Worm (Caenorhabditis elegans) whole organism, young adult: ENCODE results near the gene mrps-7.

ENCODE experiments used
- B0019.2 ChIP-seq: fragments of 200-800 bp; sonication (Bioruptor generic); conservative IDR thresholded peaks from 2 replicates; pipeline ENCODE4 v1.3.6; 2022; ENCODE audit warnings: missing genetic modification reagents, missing genetic modification characterization, missing compliant biosample characterization
- B0336.3 ChIP-seq: fragments of 200-800 bp; sonication (Bioruptor generic); IDR thresholded peaks from 2 replicates; pipeline ENCODE4 v1.3.6; 2022; ENCODE audit warnings: missing genetic modification characterization, missing compliant biosample characterization
- F37B4.10 ChIP-seq: fragments of 200-800 bp; sonication (Bioruptor generic); IDR thresholded peaks from 2 replicates; pipeline ENCODE4 v1.3.6; 2022; ENCODE audit warnings: missing genetic modification characterization, missing compliant biosample characterization
- F39B2.1 ChIP-seq: fragments of 200-800 bp; sonication (Bioruptor generic); IDR thresholded peaks from 2 replicates; pipeline ENCODE4 v1.3.6; 2022; ENCODE audit warnings: missing genetic modification reagents, missing genetic modification characterization, missing compliant biosample characterization
- K11D2.4 ChIP-seq: fragments of 200-800 bp; sonication (Bioruptor generic); IDR thresholded peaks from 2 replicates; pipeline ENCODE4 v1.3.6; 2022; ENCODE audit warnings: missing genetic modification reagents, missing genetic modification characterization, missing compliant biosample characterization
- Y53G8AR.9 ChIP-seq: fragments of 200-800 bp; sonication (Bioruptor generic); conservative IDR thresholded peaks from 2 replicates; pipeline ENCODE4 v1.3.6; 2022; ENCODE audit warnings: missing genetic modification reagents, missing genetic modification characterization, missing compliant biosample characterization
- Y56A3A.18 ChIP-seq: fragments of 200-800 bp; sonication (Bioruptor generic); IDR thresholded peaks from 2 replicates; pipeline ENCODE4 v1.3.6; 2022; ENCODE audit warnings: missing genetic modification reagents, missing genetic modification characterization, missing compliant biosample characterization
- ama-1 ChIP-seq, 3 experiments: fragments of 150-350 bp in 1 of 3; sonication (generic microtip) in 2 of 3; optimal IDR thresholded peaks; 2 replicates each; lab custom pipeline; 2014 to 2018; ENCODE audit warnings: missing biosample characterization in 2 of 3, missing genetic modification characterization in 2 of 3, missing genetic modification reagents in 2 of 3
- attf-3 ChIP-seq: fragments of 200-800 bp; sonication (Bioruptor generic); conservative IDR thresholded peaks from 2 replicates; pipeline ENCODE4 v1.3.6; 2022; ENCODE audit warnings: missing genetic modification reagents, missing genetic modification characterization, missing compliant biosample characterization
- attf-5 ChIP-seq: fragments of 200-800 bp; sonication (Bioruptor generic); optimal IDR thresholded peaks from 2 replicates; lab custom pipeline; 2018; ENCODE audit warnings: mild to moderate bottlenecking, missing genetic modification characterization, missing compliant biosample characterization
- attf-6 ChIP-seq: fragments of 200-800 bp; sonication (Bioruptor generic); IDR thresholded peaks from 2 replicates; pipeline ENCODE4 v1.3.6; 2022; ENCODE audit warnings: missing genetic modification reagents, missing genetic modification characterization, missing compliant biosample characterization
- cebp-1 ChIP-seq, 2 experiments: fragments of 200-800 bp in 1 of 2; sonication (Bioruptor generic) in 1 of 2; sonication (generic microtip) in 1 of 2; IDR thresholded peaks in 1 of 2; optimal IDR thresholded peaks in 1 of 2; 2 replicates each; pipeline versions ENCODE4 v1.3.6 to Lab custom; 2017 to 2022; ENCODE audit warnings: missing compliant biosample characterization in 2 of 2, missing genetic modification characterization in 2 of 2, mild to moderate bottlenecking in 1 of 2, missing genetic modification reagents in 1 of 2, moderate library complexity in 1 of 2
- cebp-2 ChIP-seq: fragments of 200-800 bp; sonication (Bioruptor generic); IDR thresholded peaks from 2 replicates; pipeline ENCODE4 v1.3.6; 2022; ENCODE audit warnings: missing genetic modification characterization, missing compliant biosample characterization
- dpff-1 ChIP-seq: sonication (generic microtip); optimal IDR thresholded peaks from 2 replicates; lab custom pipeline; 2017; ENCODE audit warnings: mild to moderate bottlenecking, missing genetic modification characterization, missing compliant biosample characterization
- egrh-3 ChIP-seq: fragments of 200-800 bp; sonication (Bioruptor generic); IDR thresholded peaks from 2 replicates; pipeline ENCODE4 v1.3.6; 2022; ENCODE audit warnings: missing genetic modification reagents, missing genetic modification characterization, missing compliant biosample characterization
- ekl-4 ChIP-seq: fragments of 200-800 bp; sonication (Bioruptor generic); IDR thresholded peaks from 2 replicates; pipeline ENCODE4 v1.3.6; 2022; ENCODE audit warnings: missing genetic modification reagents, missing genetic modification characterization, missing compliant biosample characterization
- ets-4 ChIP-seq: fragments of 200-800 bp; sonication (Bioruptor generic); optimal IDR thresholded peaks from 2 replicates; lab custom pipeline; 2018; ENCODE audit warnings: mild to moderate bottlenecking, missing genetic modification characterization, missing compliant biosample characterization
- him-1 ChIP-seq: sonication (generic microtip); optimal IDR thresholded peaks from 2 replicates; lab custom pipeline; 2016; ENCODE audit warnings: missing genotype, missing genetic modification reagents, missing genetic modification characterization, missing compliant biosample characterization
- hmg-1.2 ChIP-seq: fragments of 200-800 bp; sonication (Bioruptor generic); IDR thresholded peaks from 2 replicates; pipeline ENCODE4 v1.3.6; 2022; ENCODE audit warnings: missing genetic modification reagents, missing genetic modification characterization, missing compliant biosample characterization
- hmg-20 ChIP-seq: fragments of 200-800 bp; sonication (Bioruptor generic); IDR thresholded peaks from 2 replicates; pipeline ENCODE4 v1.3.6; 2022; ENCODE audit warnings: missing genetic modification reagents, missing genetic modification characterization, missing compliant biosample characterization
- hsf-1 ChIP-seq: fragments of 200-800 bp; sonication (Bioruptor generic); IDR thresholded peaks from 2 replicates; pipeline ENCODE4 v1.3.6; 2022; ENCODE audit warnings: missing genetic modification reagents, missing genetic modification characterization, missing compliant biosample characterization
- lin-26 ChIP-seq: fragments of 200-800 bp; sonication (Bioruptor generic); IDR thresholded peaks from 2 replicates; pipeline ENCODE4 v1.3.6; 2022; ENCODE audit warnings: missing genetic modification reagents, missing genetic modification characterization, missing compliant biosample characterization
- lin-35 ChIP-seq, 3 experiments: fragments of 150-350 bp in 2 of 3; sonication (generic microtip) in 1 of 3; optimal IDR thresholded peaks; 2 replicates each; lab custom pipeline; 2014 to 2018; ENCODE audit warnings: missing biosample characterization in 3 of 3, missing genetic modification characterization in 3 of 3, missing genetic modification reagents in 3 of 3
- lin-54 ChIP-seq: fragments of 200-800 bp; sonication (Bioruptor generic); optimal IDR thresholded peaks from 2 replicates; lab custom pipeline; 2018; ENCODE audit warnings: mild to moderate bottlenecking, missing genetic modification characterization, missing compliant biosample characterization
- lsl-1 ChIP-seq: fragments of 200-800 bp; sonication (Bioruptor generic); optimal IDR thresholded peaks from 2 replicates; lab custom pipeline; 2018; ENCODE audit warnings: mild to moderate bottlenecking, missing genetic modification characterization, moderate library complexity, missing compliant biosample characterization
- madf-10 ChIP-seq: sonication (generic microtip); optimal IDR thresholded peaks from 2 replicates; lab custom pipeline; 2016; ENCODE audit warnings: mild to moderate bottlenecking, missing genetic modification characterization, missing compliant biosample characterization
- madf-6 ChIP-seq: fragments of 200-800 bp; sonication (Bioruptor generic); IDR thresholded peaks from 2 replicates; pipeline ENCODE4 v1.3.6; 2022; ENCODE audit warnings: missing genetic modification reagents, missing genetic modification characterization, missing compliant biosample characterization
- mes-4 ChIP-seq: sonication (generic microtip); optimal IDR thresholded peaks from 2 replicates; lab custom pipeline; 2016; ENCODE audit warnings: missing genotype, missing genetic modification characterization, missing compliant biosample characterization
- nfya-2 ChIP-seq: fragments of 200-800 bp; sonication (Bioruptor generic); IDR thresholded peaks from 2 replicates; pipeline ENCODE4 v1.3.6; 2022; ENCODE audit warnings: missing genetic modification reagents, missing genetic modification characterization, missing compliant biosample characterization
- nhr-179 ChIP-seq: sonication (generic microtip); optimal IDR thresholded peaks from 2 replicates; lab custom pipeline; 2016; ENCODE audit warnings: mild to moderate bottlenecking, missing genetic modification characterization, missing compliant biosample characterization
- nhr-27 ChIP-seq: fragments of 200-800 bp; sonication (Bioruptor generic); optimal IDR thresholded peaks from 2 replicates; lab custom pipeline; 2018; ENCODE audit warnings: mild to moderate bottlenecking, missing genetic modification characterization, moderate library complexity, missing compliant biosample characterization
- rcor-1 ChIP-seq: fragments of 200-800 bp; sonication (Bioruptor generic); IDR thresholded peaks from 2 replicates; pipeline ENCODE4 v1.3.6; 2022; ENCODE audit warnings: missing genetic modification reagents, missing genetic modification characterization, missing compliant biosample characterization
- snpc-1.3 ChIP-seq: sonication (generic microtip); optimal IDR thresholded peaks from 2 replicates; lab custom pipeline; 2017; ENCODE audit warnings: missing genetic modification characterization, mild to moderate bottlenecking, missing compliant biosample characterization, antibody characterized with exemption, moderate library complexity, missing genotype, missing genetic modification reagents; ENCODE audit not compliant: insufficient read depth
- snpc-3.4 ChIP-seq: sonication (generic microtip); optimal IDR thresholded peaks from 2 replicates; lab custom pipeline; 2017; ENCODE audit warnings: missing genetic modification characterization, mild to moderate bottlenecking, missing compliant biosample characterization, antibody characterized with exemption, moderate library complexity, missing genotype, missing genetic modification reagents
- snpc-4 ChIP-seq, 5 experiments: fragments of 150-350 bp in 1 of 5; sonication (generic microtip) in 4 of 5; optimal IDR thresholded peaks; 2 replicates each; lab custom pipeline; 2014 to 2018; ENCODE audit warnings: missing genetic modification characterization in 5 of 5, missing biosample characterization in 3 of 5, antibody characterized with exemption in 2 of 5, mild to moderate bottlenecking in 2 of 5, missing compliant biosample characterization in 2 of 5, missing genotype in 2 of 5, moderate library complexity in 2 of 5, missing genetic modification reagents in 1 of 5
- somi-1 ChIP-seq: fragments of 200-800 bp; sonication (Bioruptor generic); optimal IDR thresholded peaks from 2 replicates; lab custom pipeline; 2018; ENCODE audit warnings: mild to moderate bottlenecking, missing genetic modification characterization, missing compliant biosample characterization
- tbp1 ChIP-seq: fragments of 200-800 bp; sonication (Bioruptor generic); optimal IDR thresholded peaks from 2 replicates; lab custom pipeline; 2018; ENCODE audit warnings: mild to moderate bottlenecking, missing genetic modification characterization, missing compliant biosample characterization
- unc-130 ChIP-seq: sonication (generic microtip); optimal IDR thresholded peaks from 2 replicates; lab custom pipeline; 2016; ENCODE audit warnings: missing genetic modification reagents, missing genetic modification characterization, missing compliant biosample characterization
- zfh-2 ChIP-seq: fragments of 200-800 bp; sonication (Bioruptor generic); conservative IDR thresholded peaks from 2 replicates; pipeline ENCODE4 v1.3.6; 2022; ENCODE audit warnings: missing genetic modification reagents, missing genetic modification characterization, missing compliant biosample characterization
- ztf-28 ChIP-seq: fragments of 200-800 bp; sonication (Bioruptor generic); IDR thresholded peaks from 2 replicates; pipeline ENCODE4 v1.3.6; 2022; ENCODE audit warnings: missing genetic modification reagents, missing genetic modification characterization, missing compliant biosample characterization

The mrps-7 gene

DNA sequence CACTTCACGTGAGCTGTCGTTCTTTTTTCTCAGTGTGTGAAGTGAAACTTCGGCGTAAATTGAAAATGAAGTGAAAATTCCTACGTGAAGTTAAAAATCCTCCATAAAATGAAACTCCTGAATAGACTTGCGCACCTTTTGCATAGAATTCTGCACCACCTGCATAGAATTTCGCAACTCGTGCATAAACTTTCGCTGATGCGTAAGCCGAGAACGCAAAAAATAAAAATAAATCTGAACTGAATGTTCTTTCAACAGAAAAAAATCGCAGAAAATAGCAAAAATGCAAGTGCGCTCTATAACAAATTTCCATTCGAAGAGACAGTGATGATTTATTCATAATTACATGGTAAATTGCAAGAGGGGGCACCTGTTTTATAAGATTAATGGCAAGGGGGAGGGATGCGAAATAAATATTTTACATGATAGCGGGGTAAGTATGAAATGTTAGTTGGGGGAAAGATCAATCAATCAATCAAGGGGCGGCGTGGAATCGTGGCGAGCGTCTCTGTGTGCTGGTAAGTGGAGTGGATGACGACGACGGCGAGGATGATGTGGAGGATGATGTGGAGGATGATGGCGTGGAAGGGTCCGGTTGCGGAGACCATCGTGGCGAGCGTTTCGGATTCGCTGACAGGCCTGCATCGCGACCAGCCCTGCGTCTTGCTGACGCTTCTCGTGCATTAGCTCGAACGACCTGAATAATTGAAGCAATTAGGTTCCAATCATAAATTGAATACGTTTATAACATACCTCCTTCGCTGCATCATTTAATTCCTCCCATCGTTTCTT is 5.9 kb upstream of the mrps-7 start, which contains the start of gene Y57G11C.36 (continued):
- no peak for TF ChIP-seq rcor-1
- TF ChIP-seq ztf-28: no peak
- TF ChIP-seq snpc-3.4 (tag; lab: Kevin White, UChicago): peak; percentile 17
- no peak for TF ChIP-seq nfya-2 (GFP tag; lab: Robert Waterston, UW)
- no peak for TF ChIP-seq hmg-1.2 (GFP tag; lab: Robert Waterston, UW)

DNA sequence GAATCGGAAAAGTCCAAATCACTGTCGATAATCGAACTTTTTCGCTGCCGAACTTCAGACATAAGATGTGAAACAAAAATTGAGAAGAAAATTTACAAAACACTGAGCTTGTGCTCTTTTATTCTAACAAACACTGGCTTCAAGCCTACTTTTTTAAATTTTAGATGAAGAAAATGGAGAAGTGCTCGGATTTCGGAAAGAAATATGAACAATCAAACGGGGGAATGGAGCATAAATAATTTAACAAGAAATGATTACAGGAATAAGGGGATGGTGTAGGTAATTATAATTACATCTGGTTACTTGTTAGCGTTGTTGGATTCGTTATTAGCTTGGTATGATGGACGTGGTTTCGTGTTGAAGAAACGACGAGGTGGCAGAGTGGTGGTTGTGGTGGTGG is 3.8 kb upstream of the mrps-7 start, which contains the start of gene degl-1:
Gene degl-1, minus strand, starts transcription at position 101 of the 400 bp plus-strand sequence.
- TF ChIP-seq K11D2.4 (no peak), cebp-1 (GFP tag; IDR thresholded peaks at IDR 0.05; lab: Robert Waterston, UW) (no peak), cebp-1 (tag; optimal IDR thresholded peaks at IDR 0.05; lab: Kevin White, UChicago) (no peak), snpc-1.3 (no peak), ekl-4 (GFP tag; lab: Robert Waterston, UW) (no peak), Y56A3A.18 (GFP tag; lab: Robert Waterston, UW) (no peak), lsl-1 (GFP tag; lab: Kevin White, UChicago) (no peak), attf-3 (GFP tag; lab: Robert Waterston, UW) (no peak), nhr-27 (tag; lab: Kevin White, UChicago) (no peak), mes-4 (tag; lab: Kevin White, UChicago) (no peak), somi-1 (GFP tag; lab: Kevin White, UChicago) (no peak), F37B4.10 (no peak), dpff-1 (tag; lab: Kevin White, UChicago) (no peak), F39B2.1 (GFP tag; lab: Robert Waterston, UW) (no peak), B0019.2 (GFP tag; lab: Robert Waterston, UW) (no peak), snpc-4 (GFP tag; optimal IDR thresholded peaks at IDR 0.05; lab: Kevin White, UChicago) (no peak), snpc-4 (tag; optimal IDR thresholded peaks at IDR 0.05; lab: Kevin White, UChicago) (no peak), lin-35 (GFP tag; optimal IDR thresholded peaks at IDR 0.05; lab: Kevin White, UChicago) (no peak)

DNA sequence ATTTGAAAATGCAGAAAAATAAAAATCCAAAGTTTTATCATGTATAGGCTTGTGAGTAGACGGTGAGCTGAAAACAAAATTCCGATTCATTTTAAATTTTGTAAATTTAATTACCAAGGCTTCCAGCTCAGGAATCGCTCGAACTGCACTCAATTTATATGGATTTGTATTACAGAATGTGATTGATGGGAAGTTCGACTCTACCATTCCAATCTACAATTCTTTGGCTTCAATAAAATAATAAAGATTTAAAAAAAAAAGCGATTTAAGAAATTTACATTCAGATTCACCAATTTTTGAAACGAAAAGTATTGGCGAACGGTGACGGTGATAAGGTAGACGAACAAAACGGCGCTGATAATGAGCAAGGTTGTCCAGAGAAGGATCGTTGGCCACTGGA is 3.1 kb upstream of the mrps-7 start:
- TF ChIP-seq him-1 (peak; percentile 41), Y53G8AR.9 (GFP tag; lab: Robert Waterston, UW) (0 out of 2 replicates have a peak, but pooled peaks have one; percentile 34), zfh-2 (GFP tag; lab: Robert Waterston, UW) (no peak), snpc-4 (GFP tag; optimal IDR thresholded peaks at IDR 0.05; lab: Kevin White, UChicago) (no peak), snpc-4 (tag; optimal IDR thresholded peaks at IDR 0.05; lab: Kevin White, UChicago) (peak in 1 of 4 experiments; percentile 73), attf-6 (GFP tag; lab: Robert Waterston, UW) (peak; percentile 77), hmg-20 (no peak)

DNA sequence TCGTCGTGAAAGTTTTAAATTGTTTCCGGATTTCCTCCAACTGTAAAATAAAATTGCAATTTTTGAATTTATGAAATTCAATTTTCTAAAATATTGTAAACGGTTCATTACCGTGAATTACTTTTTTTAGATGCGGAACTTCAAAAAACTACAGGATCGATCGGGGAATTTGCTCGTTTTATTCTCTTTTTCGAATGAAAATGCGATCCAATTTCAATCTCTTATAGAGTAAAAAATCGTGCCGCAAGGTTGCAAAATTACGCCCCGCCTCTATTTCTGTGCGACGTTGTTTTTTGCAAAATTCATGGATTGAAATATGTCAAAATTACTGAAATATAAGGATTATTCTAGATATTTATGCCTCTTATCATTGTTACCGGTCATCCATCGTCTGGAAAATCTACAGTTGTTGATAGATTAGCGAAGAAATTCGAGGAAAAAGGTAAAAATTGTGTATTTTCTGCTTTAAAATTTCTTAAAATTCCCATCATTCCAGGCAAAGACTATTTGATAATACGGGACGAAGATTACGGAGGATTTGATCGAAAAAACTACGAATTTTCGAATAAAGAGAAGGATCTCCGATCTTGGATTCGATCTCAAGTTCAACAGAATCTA is 1.8 kb upstream of the mrps-7 start, which contains the start of gene Y57G11C.43:
Gene Y57G11C.43, plus strand, starts transcription at position 224 of the 618 bp plus-strand sequence.
- TF ChIP-seq B0336.3 (GFP tag; lab: Robert Waterston, UW) (0 out of 2 replicates have a peak, but pooled peaks have one; percentile 31), tbp1 (peak; percentile 26), madf-6 (peak; percentile 56), attf-6 (GFP tag; lab: Robert Waterston, UW) (peak; percentile 95), attf-5 (GFP tag; lab: Kevin White, UChicago) (no peak), lin-26 (GFP tag; lab: Robert Waterston, UW) (no peak), ets-4 (no peak), unc-130 (GFP tag; lab: Kevin White, UChicago) (peak; percentile 28), nhr-179 (no peak), snpc-4 (GFP tag; optimal IDR thresholded peaks at IDR 0.05; lab: Kevin White, UChicago) (no peak), snpc-4 (tag; optimal IDR thresholded peaks at IDR 0.05; lab: Kevin White, UChicago) (peak in 3 of 4 experiments; percentile 25 to 92 (median 76)), egrh-3 (GFP tag; lab: Robert Waterston, UW) (no peak), ama-1 (optimal IDR thresholded peaks at IDR 0.05; lab: Kevin White, UChicago) (no peak), ama-1 (GFP tag; optimal IDR thresholded peaks at IDR 0.05; lab: Kevin White, UChicago) (peak; percentile 11 to 37), cebp-2 (no peak), madf-10 (tag; lab: Kevin White, UChicago) (no peak), lin-54 (GFP tag; lab: Kevin White, UChicago) (peak; percentile 21), hsf-1 (0 out of 2 replicates have a peak, but pooled peaks have one; percentile 23)
